Fruit fly (Drosophila melanogaster) whole organism, embryonic: ENCODE results near the gene Reg-2.
A peak's percentile ranks its signal among the peaks of the same experiment; 100 is the strongest.

ENCODE experiments used
- ATbp ChIP-seq: fragments of 200-800 bp; sonication (Bioruptor generic); optimal IDR thresholded peaks from 2 replicates; lab custom pipeline; 2017; ENCODE audit warnings: missing biosample characterization, mild to moderate bottlenecking, missing genetic modification characterization, missing genetic modification reagents
- Abd-B ChIP-seq: fragments of 200-800 bp; sonication (Bioruptor generic); optimal IDR thresholded peaks from 2 replicates; lab custom pipeline; 2018; ENCODE audit warnings: missing biosample characterization, mild to moderate bottlenecking, missing genetic modification characterization, moderate library complexity
- Atf3 ChIP-seq: fragments of 200-800 bp; sonication (Bioruptor generic); optimal IDR thresholded peaks from 3 replicates; lab custom pipeline; 2016; ENCODE audit warnings: missing biosample characterization, missing genetic modification characterization
- BEAF-32 ChIP-seq: fragments of 200-800 bp; sonication (Bioruptor generic); optimal IDR thresholded peaks from 3 replicates; lab custom pipeline; 2017; ENCODE audit warnings: missing biosample characterization, missing genetic modification characterization, mild to moderate bottlenecking, moderate library complexity, missing genetic modification reagents
- CG10147 ChIP-seq: fragments of 200-800 bp; sonication (Bioruptor generic); optimal IDR thresholded peaks from 2 replicates; lab custom pipeline; 2019; ENCODE audit warnings: missing biosample characterization, mild to moderate bottlenecking, missing genetic modification characterization, moderate library complexity
- CG10462 ChIP-seq: fragments of 200-800 bp; sonication (Bioruptor generic); optimal IDR thresholded peaks from 2 replicates; lab custom pipeline; 2016; ENCODE audit warnings: missing biosample characterization, missing genetic modification characterization
- CG10543 ChIP-seq: fragments of 200-800 bp; sonication (Bioruptor generic); optimal IDR thresholded peaks from 3 replicates; lab custom pipeline; 2017; ENCODE audit warnings: missing biosample characterization, mild to moderate bottlenecking, missing genetic modification characterization, moderate library complexity
- CG10959 ChIP-seq: fragments of 200-800 bp; sonication (Bioruptor generic); IDR thresholded peaks from 2 replicates; pipeline ENCODE4 v1.3.6; 2022; ENCODE audit warnings: missing biosample characterization, missing genetic modification characterization
- CG11093 ChIP-seq: fragments of 200-800 bp; sonication (Bioruptor generic); IDR thresholded peaks from 3 replicates; pipeline ENCODE4 v1.3.6; 2022; ENCODE audit warnings: missing biosample characterization, missing genetic modification characterization
- CG12155 ChIP-seq: fragments of 200-800 bp; sonication (Bioruptor generic); optimal IDR thresholded peaks from 3 replicates; lab custom pipeline; 2016; ENCODE audit warnings: missing biosample characterization, missing genetic modification characterization
- CG12299 ChIP-seq: fragments of 200-800 bp; sonication (Bioruptor generic); optimal IDR thresholded peaks from 2 replicates; lab custom pipeline; 2018; ENCODE audit warnings: missing biosample characterization, mild to moderate bottlenecking, missing genetic modification characterization
- CG13624 ChIP-seq: fragments of 200-800 bp; sonication (Bioruptor generic); optimal IDR thresholded peaks from 2 replicates; lab custom pipeline; 2016; ENCODE audit warnings: missing biosample characterization, missing genetic modification characterization
- CG14441 ChIP-seq: fragments of 200-800 bp; sonication (Bioruptor generic); IDR thresholded peaks from 2 replicates; pipeline ENCODE4 v1.3.6; 2022; ENCODE audit warnings: missing biosample characterization, missing genetic modification characterization
- CG16779 ChIP-seq: fragments of 200-800 bp; sonication (Bioruptor generic); IDR thresholded peaks from 2 replicates; pipeline ENCODE4 v1.3.6; 2022; ENCODE audit warnings: missing biosample characterization, missing genetic modification characterization
- CG1792 ChIP-seq: fragments of 200-800 bp; sonication (Bioruptor generic); optimal IDR thresholded peaks from 2 replicates; lab custom pipeline; 2016; ENCODE audit warnings: missing biosample characterization, missing genetic modification characterization
- CG2199 ChIP-seq: fragments of 200-800 bp; sonication (Bioruptor generic); IDR thresholded peaks from 3 replicates; pipeline ENCODE4 v1.3.6; 2022; ENCODE audit warnings: missing biosample characterization, missing genetic modification characterization
- CG3838 ChIP-seq: fragments of 200-800 bp; sonication (Bioruptor generic); optimal IDR thresholded peaks from 3 replicates; lab custom pipeline; 2016; ENCODE audit warnings: missing biosample characterization, missing genetic modification characterization
- CG6765 ChIP-seq: fragments of 200-800 bp; sonication (Bioruptor generic); optimal IDR thresholded peaks from 3 replicates; lab custom pipeline; 2017; ENCODE audit warnings: missing biosample characterization, mild to moderate bottlenecking, missing genetic modification characterization
- CG8478 ChIP-seq: fragments of >200 bp; optimal IDR thresholded peaks from 2 replicates; lab custom pipeline; 2018
- CG8765 ChIP-seq: fragments of 200-800 bp; sonication (Bioruptor generic); IDR thresholded peaks from 2 replicates; pipeline ENCODE4 v1.3.6; 2022; ENCODE audit warnings: missing biosample characterization, missing genetic modification characterization
- CG9437 ChIP-seq: fragments of 200-800 bp; sonication (Bioruptor generic); optimal IDR thresholded peaks from 2 replicates; lab custom pipeline; 2018; ENCODE audit warnings: missing biosample characterization, mild to moderate bottlenecking, missing genetic modification characterization
- CG9876 ChIP-seq: fragments of 200-800 bp; sonication (Bioruptor generic); optimal IDR thresholded peaks from 2 replicates; lab custom pipeline; 2016; ENCODE audit warnings: missing biosample characterization, missing genetic modification characterization
- Dbx ChIP-seq: fragments of 200-800 bp; sonication (Bioruptor generic); IDR thresholded peaks from 3 replicates; pipeline ENCODE4 v1.3.6; 2022; ENCODE audit warnings: missing biosample characterization, missing genetic modification characterization
- Dip2 ChIP-seq: fragments of 200-800 bp; sonication (Bioruptor generic); IDR thresholded peaks from 2 replicates; pipeline ENCODE4 v1.3.6; 2022; ENCODE audit warnings: missing biosample characterization, missing genetic modification characterization
- Dp ChIP-seq: fragments of 200-800 bp; sonication (Bioruptor generic); optimal IDR thresholded peaks from 2 replicates; lab custom pipeline; 2018; ENCODE audit warnings: missing biosample characterization, mild to moderate bottlenecking, missing genetic modification characterization, moderate library complexity
- E2f2 ChIP-seq: fragments of 200-800 bp; sonication (Bioruptor generic); IDR thresholded peaks from 2 replicates; pipeline ENCODE4 v1.3.6; 2022; ENCODE audit warnings: missing biosample characterization, missing genetic modification characterization
- HHEX ChIP-seq: fragments of 200-800 bp; sonication (Bioruptor generic); optimal IDR thresholded peaks from 3 replicates; lab custom pipeline; 2017; ENCODE audit warnings: missing biosample characterization, mild to moderate bottlenecking, missing genetic modification characterization, missing genetic modification reagents
- HmgZ ChIP-seq: fragments of 200-800 bp; sonication (Bioruptor generic); optimal IDR thresholded peaks from 2 replicates; lab custom pipeline; 2018; ENCODE audit warnings: missing biosample characterization, mild to moderate bottlenecking, missing genetic modification characterization
- Hr3 ChIP-seq: fragments of 200-800 bp; sonication (Bioruptor generic); optimal IDR thresholded peaks from 3 replicates; lab custom pipeline; 2016; ENCODE audit warnings: missing biosample characterization, missing genetic modification characterization
- Lhr ChIP-seq: fragments of 200-800 bp; sonication (Bioruptor generic); optimal IDR thresholded peaks from 3 replicates; lab custom pipeline; 2017; ENCODE audit warnings: mild to moderate bottlenecking, missing biosample characterization, missing genetic modification reagents, missing genetic modification characterization
- Nf-YC ChIP-seq: fragments of 200-800 bp; optimal IDR thresholded peaks from 3 replicates; lab custom pipeline; 2019; ENCODE audit warnings: missing biosample characterization, mild to moderate bottlenecking, missing genetic modification characterization, moderate library complexity
- Rfx ChIP-seq: fragments of 200-800 bp; sonication (Bioruptor generic); IDR thresholded peaks from 2 replicates; pipeline ENCODE4 v1.3.6; 2022; ENCODE audit warnings: missing biosample characterization, missing genetic modification characterization
- ab ChIP-seq: fragments of 200-800 bp; sonication (Bioruptor generic); optimal IDR thresholded peaks from 2 replicates; lab custom pipeline; 2016; ENCODE audit warnings: missing biosample characterization, missing genetic modification characterization
- aop ChIP-seq: fragments of 200-800 bp; sonication (Bioruptor generic); IDR thresholded peaks from 2 replicates; pipeline ENCODE4 v1.3.6; 2022; ENCODE audit warnings: missing biosample characterization, missing genetic modification characterization
- cad ChIP-seq: fragments of >200 bp; optimal IDR thresholded peaks from 2 replicates; lab custom pipeline; 2017; ENCODE audit warnings: missing biosample characterization, missing genetic modification characterization
- cato ChIP-seq: fragments of 200-800 bp; sonication (Bioruptor generic); optimal IDR thresholded peaks from 2 replicates; lab custom pipeline; 2016; ENCODE audit warnings: missing biosample characterization, missing genetic modification characterization, borderline replicate concordance
- corto ChIP-seq: fragments of 200-800 bp; sonication (Bioruptor generic); optimal IDR thresholded peaks from 2 replicates; lab custom pipeline; 2016; ENCODE audit warnings: missing biosample characterization, mild to moderate bottlenecking, missing genetic modification characterization, moderate library complexity
- dpn ChIP-seq, 2 experiments: fragments of 200-800 bp; sonication (Bioruptor generic); optimal IDR thresholded peaks; 3 replicates each; lab custom pipeline; 2016; ENCODE audit warnings: missing biosample characterization in 2 of 2, missing genetic modification characterization in 2 of 2
- ham ChIP-seq: fragments of 200-800 bp; sonication (Bioruptor generic); IDR thresholded peaks from 2 replicates; pipeline ENCODE4 v1.3.6; 2022; ENCODE audit warnings: missing biosample characterization, missing genetic modification characterization
- ken ChIP-seq: fragments of 200-800 bp; sonication (Bioruptor generic); IDR thresholded peaks from 3 replicates; pipeline ENCODE4 v1.3.6; 2022; ENCODE audit warnings: missing biosample characterization, missing genetic modification characterization
- lilli ChIP-seq: fragments of 200-800 bp; sonication (Bioruptor generic); optimal IDR thresholded peaks from 3 replicates; lab custom pipeline; 2016; ENCODE audit warnings: missing biosample characterization, missing genetic modification characterization
- mld ChIP-seq: fragments of 200-800 bp; sonication (Bioruptor generic); IDR thresholded peaks from 3 replicates; pipeline ENCODE4 v1.3.6; 2022; ENCODE audit warnings: missing biosample characterization, missing genetic modification characterization; ENCODE audit not compliant: partially characterized antibody
- pnt ChIP-seq: fragments of 200-800 bp; sonication (Bioruptor generic); optimal IDR thresholded peaks from 3 replicates; lab custom pipeline; 2016; ENCODE audit warnings: missing biosample characterization, missing genetic modification characterization
- shn ChIP-seq: fragments of 200-800 bp; sonication (Bioruptor generic); optimal IDR thresholded peaks from 3 replicates; lab custom pipeline; 2016; ENCODE audit warnings: missing biosample characterization, missing genetic modification characterization
- sna ChIP-seq: fragments of 200-800 bp; sonication (Bioruptor generic); IDR thresholded peaks from 2 replicates; pipeline ENCODE4 v1.3.6; 2022; ENCODE audit warnings: missing biosample characterization, missing genetic modification characterization; ENCODE audit not compliant: partially characterized antibody
- tin ChIP-seq: fragments of 200-800 bp; sonication (Bioruptor generic); optimal IDR thresholded peaks from 3 replicates; lab custom pipeline; 2016; ENCODE audit warnings: missing biosample characterization, missing genetic modification characterization
- tna ChIP-seq: fragments of 200-800 bp; sonication (Bioruptor generic); IDR thresholded peaks from 2 replicates; pipeline ENCODE4 v1.3.6; 2022; ENCODE audit warnings: missing biosample characterization, missing genetic modification characterization; ENCODE audit not compliant: partially characterized antibody
- twi ChIP-seq: fragments of 200-800 bp; optimal IDR thresholded peaks from 2 replicates; lab custom pipeline; 2019; ENCODE audit warnings: missing biosample characterization, mild to moderate bottlenecking, missing genetic modification characterization, moderate library complexity
- unpg ChIP-seq: fragments of 200-800 bp; sonication (Bioruptor generic); optimal IDR thresholded peaks from 3 replicates; lab custom pipeline; 2018; ENCODE audit warnings: missing biosample characterization, mild to moderate bottlenecking, missing genetic modification characterization, moderate library complexity

Reg-2 gene

DNA sequence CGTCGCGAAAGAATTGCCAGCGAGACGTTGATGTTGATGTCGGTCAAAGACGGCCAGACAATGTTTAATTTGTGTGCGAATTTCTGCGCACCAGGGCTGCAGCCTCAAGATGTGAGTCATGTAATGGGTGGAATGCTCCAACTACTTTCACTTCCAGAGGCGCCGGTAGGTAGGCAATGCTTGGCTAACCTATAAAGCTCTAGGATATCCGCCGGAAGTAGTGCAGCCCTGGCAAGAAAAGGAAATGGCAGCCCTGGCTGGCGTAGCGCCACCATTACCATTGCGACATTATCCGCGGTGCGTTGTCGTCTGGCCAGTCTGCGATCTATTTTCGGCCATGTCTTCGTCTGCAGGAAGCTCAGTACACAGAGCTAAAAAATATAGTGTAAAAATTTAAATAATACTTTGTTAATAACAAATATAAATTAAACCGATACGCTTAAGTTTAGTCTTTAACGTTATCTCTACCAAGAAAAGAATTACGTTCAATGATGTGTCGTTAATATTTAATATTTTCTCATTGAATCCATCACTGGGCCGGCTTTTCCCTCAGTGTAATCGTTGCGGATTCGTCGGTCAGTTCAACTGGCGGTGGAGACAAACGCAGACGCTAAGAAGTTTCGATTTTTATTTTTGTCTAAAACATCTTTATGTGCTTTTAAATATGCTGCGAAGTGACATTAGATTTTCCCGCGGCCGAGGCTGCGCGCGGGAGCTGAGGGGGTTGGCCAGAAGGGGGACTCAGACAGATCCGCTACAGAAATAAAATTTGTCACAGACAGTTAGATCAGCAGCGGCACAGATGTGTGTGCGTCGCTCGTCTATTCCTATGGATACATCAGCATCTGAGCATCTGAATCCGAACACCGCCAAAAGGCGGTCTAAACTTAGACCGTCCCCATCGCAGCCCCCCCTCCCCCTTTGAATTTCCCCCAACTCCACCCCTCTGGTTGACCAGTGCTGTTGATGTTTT lies 5.6 kb upstream of the Reg-2 start (continued):
- peak; percentile 70 to 73 for TF ChIP-seq dpn (GFP tag; optimal IDR thresholded peaks at IDR 0.05; lab: Kevin White, UChicago)
- peak; percentile 70 for TF ChIP-seq Nf-YC (tag; lab: Kevin White, UChicago)
- TF ChIP-seq HHEX = peak; percentile 81
- TF ChIP-seq ATbp = peak; percentile 59
- no peak for TF ChIP-seq CG10959 (GFP tag; lab: Robert Waterston, UW)
- TF ChIP-seq CG8765 (GFP tag; lab: Robert Waterston, UW) = no peak
- peak; percentile 61 for TF ChIP-seq CG12155 (GFP tag; lab: Kevin White, UChicago)
- peak; percentile 59 for TF ChIP-seq shn (GFP tag; lab: Kevin White, UChicago)
- TF ChIP-seq Lhr = peak; percentile 7
- peak; percentile 0 for TF ChIP-seq CG3838
- peak; percentile 72 for TF ChIP-seq CG12299
- TF ChIP-seq HmgZ = peak; percentile 61
- peak; percentile 54 for TF ChIP-seq E2f2
- TF ChIP-seq twi (tag; lab: Kevin White, UChicago) = peak; percentile 25
- TF ChIP-seq CG10543 (GFP tag; lab: Kevin White, UChicago) = peak; percentile 86
- TF ChIP-seq CG16779 = peak; percentile 76; the same call in 1 of the 2 replicates
- TF ChIP-seq BEAF-32 (GFP tag; lab: Kevin White, UChicago) = no peak
- no peak for TF ChIP-seq mld (GFP tag; lab: Robert Waterston, UW)
- no peak for TF ChIP-seq Atf3 (GFP tag; lab: Kevin White, UChicago)
- peak; percentile 74; the same call in 2 of the 3 replicates for TF ChIP-seq ken (GFP tag; lab: Robert Waterston, UW)
- peak; percentile 91 for TF ChIP-seq Rfx
- no peak for TF ChIP-seq CG10462 (GFP tag; lab: Kevin White, UChicago)
- no peak for TF ChIP-seq corto (GFP tag; lab: Kevin White, UChicago)
- peak; percentile 70 for TF ChIP-seq lilli
- TF ChIP-seq CG13624 (GFP tag; lab: Kevin White, UChicago) = peak; percentile 58
- no peak for TF ChIP-seq CG9876 (GFP tag; lab: Kevin White, UChicago)
- peak; percentile 48 for TF ChIP-seq Hr3 (GFP tag; lab: Kevin White, UChicago)
- TF ChIP-seq tin (GFP tag; lab: Kevin White, UChicago) = peak; percentile 12
- TF ChIP-seq CG10147 = peak; percentile 54
- TF ChIP-seq CG1792 = peak; percentile 44
- no peak for TF ChIP-seq Dp
- TF ChIP-seq unpg (GFP tag; lab: Kevin White, UChicago) = peak; percentile 65
- TF ChIP-seq CG9437 = peak; percentile 35
- peak; percentile 38; the same call in 1 of the 2 replicates for TF ChIP-seq aop (GFP tag; lab: Robert Waterston, UW)
- peak; percentile 79 for TF ChIP-seq Dbx
- no peak for TF ChIP-seq Dip2 (GFP tag; lab: Robert Waterston, UW)
- TF ChIP-seq pnt (GFP tag; lab: Kevin White, UChicago) = no peak
- peak; percentile 78 for TF ChIP-seq CG11093 (GFP tag; lab: Robert Waterston, UW)
- peak; percentile 81 for TF ChIP-seq CG14441
- TF ChIP-seq tna (GFP tag; lab: Robert Waterston, UW) = no peak
- no peak for TF ChIP-seq cad (GFP tag; lab: Kevin White, UChicago)
- no peak for TF ChIP-seq sna (GFP tag; lab: Robert Waterston, UW)
- TF ChIP-seq cato (GFP tag; lab: Kevin White, UChicago) = peak; percentile 3
- TF ChIP-seq ham (GFP tag; lab: Robert Waterston, UW) = peak; percentile 51; the same call in 1 of the 2 replicates
- no peak for TF ChIP-seq ab (GFP tag; lab: Kevin White, UChicago)
- TF ChIP-seq Abd-B (GFP tag; lab: Kevin White, UChicago) = peak; percentile 61
- no peak for TF ChIP-seq CG8478 (lab: Kevin White, UChicago)
- TF ChIP-seq CG6765 (GFP tag; lab: Kevin White, UChicago) = peak; percentile 68
- TF ChIP-seq CG2199 = no peak
